Fruit fly (Drosophila melanogaster): ENCODE data around the gene CG7888.

CG7888 gene

DNA sequence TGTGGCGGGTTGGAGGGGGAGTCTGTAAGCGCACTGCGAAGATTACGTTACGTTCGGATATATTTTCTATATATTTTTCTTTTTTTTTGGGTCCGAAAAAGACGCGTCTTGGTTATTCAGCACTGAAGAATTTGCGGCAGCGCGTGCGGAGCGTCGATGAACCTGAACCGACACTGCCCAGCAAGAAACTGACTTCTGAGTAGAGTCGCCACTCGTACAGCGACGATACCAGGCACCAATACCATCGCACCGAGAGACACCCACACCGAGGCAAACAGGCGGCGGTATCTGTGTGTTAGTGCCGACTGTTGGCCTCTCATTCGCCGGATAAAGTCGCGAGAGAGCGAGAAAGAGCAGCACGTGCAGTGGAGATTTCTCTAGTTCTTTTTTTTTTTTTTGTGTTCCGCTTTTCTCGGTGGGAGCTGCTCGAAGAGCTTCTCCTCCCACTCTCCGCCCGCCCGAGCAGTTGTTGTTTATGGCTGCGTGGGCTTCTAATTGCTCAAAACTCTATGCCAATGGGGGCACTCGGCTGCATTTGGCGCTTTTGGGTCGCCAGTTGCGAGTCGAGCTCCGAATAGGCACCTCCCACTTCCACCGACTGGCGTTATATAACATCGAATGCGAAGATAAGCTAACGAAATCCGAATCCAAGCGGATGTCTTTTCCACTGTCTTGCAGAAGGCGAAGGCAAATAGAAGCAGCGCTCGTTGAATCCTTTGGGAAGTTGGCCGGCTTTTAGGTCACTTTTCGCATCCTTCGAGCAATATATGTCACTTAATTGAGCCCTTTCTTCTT lies 44.6 kb upstream of the CG7888 start, which contains the start of gene klu (continued):
- TF ChIP-seq sob (GFP tag; IDR thresholded peaks at IDR 0.05): no peak
- TF ChIP-seq salm (tag; optimal IDR thresholded peaks at IDR 0.05): no peak
- 0 out of 2 replicates have a peak, but pooled peaks have one; percentile 26 for TF ChIP-seq CG17328 (GFP tag; IDR thresholded peaks at IDR 0.05)
- TF ChIP-seq CG10431 (GFP tag; optimal IDR thresholded peaks at IDR 0.05): no peak
- TF ChIP-seq bigmax (GFP tag; optimal IDR thresholded peaks at IDR 0.05): no peak
- no peak for TF ChIP-seq Fer1 (GFP tag; optimal IDR thresholded peaks at IDR 0.05)
- peak; percentile 86 for TF ChIP-seq Adf1 (GFP tag; IDR thresholded peaks at IDR 0.05)
- TF ChIP-seq CG2199 (GFP tag; IDR thresholded peaks at IDR 0.05): 0 out of 3 replicates have a peak, but pooled peaks have one; percentile 36
- peak; percentile 35 for TF ChIP-seq CG13894 (tag; optimal IDR thresholded peaks at IDR 0.05)
- TF ChIP-seq CG32772 (GFP tag; IDR thresholded peaks at IDR 0.05): peak; percentile 88
- no peak for TF ChIP-seq tin (GFP tag; optimal IDR thresholded peaks at IDR 0.05)
- no peak for TF ChIP-seq zfh2 (GFP tag; optimal IDR thresholded peaks at IDR 0.05)
- 0 out of 3 replicates have a peak, but pooled peaks have one; percentile 9 for TF ChIP-seq CG34224 (GFP tag; IDR thresholded peaks at IDR 0.05; ENCODE audit: partially characterized antibody)
- TF ChIP-seq CG6765 (GFP tag; optimal IDR thresholded peaks at IDR 0.05): no peak
- TF ChIP-seq CG17186 (GFP tag; optimal IDR thresholded peaks at IDR 0.05): no peak
- peak; percentile 1 for TF ChIP-seq lilli (GFP tag; optimal IDR thresholded peaks at IDR 0.05)
- peak in 1 of 2 experiments; percentile 94 for TF ChIP-seq Pdp1 (GFP tag; optimal IDR thresholded peaks at IDR 0.05)
- no peak for TF ChIP-seq CG14965 (GFP tag; optimal IDR thresholded peaks at IDR 0.05; ENCODE audit: borderline replicate concordance)
- peak; percentile 66 for TF ChIP-seq nom (GFP tag; optimal IDR thresholded peaks at IDR 0.05)
- TF ChIP-seq yki (optimal IDR thresholded peaks at IDR 0.05): peak; percentile 12
- peak; percentile 56; the same call in 1 of the 2 replicates for TF ChIP-seq sna (GFP tag; IDR thresholded peaks at IDR 0.05; ENCODE audit: partially characterized antibody)
- TF ChIP-seq eve (GFP tag; optimal IDR thresholded peaks at IDR 0.05): no peak
- TF ChIP-seq Hr39 (optimal IDR thresholded peaks at IDR 0.05): no peak
- TF ChIP-seq CG2202 (tag; optimal IDR thresholded peaks at IDR 0.05): no peak
- peak; percentile 58 for TF ChIP-seq sd (tag; optimal IDR thresholded peaks at IDR 0.05)
- TF ChIP-seq Dip3 (GFP tag; optimal IDR thresholded peaks at IDR 0.05): no peak
- TF ChIP-seq CG31388 (GFP tag; optimal IDR thresholded peaks at IDR 0.05): no peak
- no peak for TF ChIP-seq NC2β (GFP tag; optimal IDR thresholded peaks at IDR 0.05)
- no peak for TF ChIP-seq trh (GFP tag; optimal IDR thresholded peaks at IDR 0.05)
- no peak for TF ChIP-seq emc (GFP tag; optimal IDR thresholded peaks at IDR 0.05)
- no peak for TF ChIP-seq HLH54F (GFP tag; optimal IDR thresholded peaks at IDR 0.05)
- TF ChIP-seq sens-2 (GFP tag; IDR thresholded peaks at IDR 0.05): no peak
- TF ChIP-seq HLH3B (GFP tag; IDR thresholded peaks at IDR 0.05): no peak
- no peak for TF ChIP-seq CG17612 (GFP tag; IDR thresholded peaks at IDR 0.05)
- TF ChIP-seq Trl (optimal IDR thresholded peaks at IDR 0.05): peak; percentile 80 to 83
- no peak for TF ChIP-seq Trl (GFP tag; optimal IDR thresholded peaks at IDR 0.05)
- TF ChIP-seq Hmr (GFP tag; optimal IDR thresholded peaks at IDR 0.05): no peak
- TF ChIP-seq bbx (GFP tag; IDR thresholded peaks at IDR 0.05; ENCODE audit: partially characterized antibody): peak; percentile 12; the same call in 1 of the 2 replicates
- no peak for TF ChIP-seq dmrt11E (tag; optimal IDR thresholded peaks at IDR 0.05)
- no peak for TF ChIP-seq Chrac-16 (GFP tag; optimal IDR thresholded peaks at IDR 0.05)

DNA sequence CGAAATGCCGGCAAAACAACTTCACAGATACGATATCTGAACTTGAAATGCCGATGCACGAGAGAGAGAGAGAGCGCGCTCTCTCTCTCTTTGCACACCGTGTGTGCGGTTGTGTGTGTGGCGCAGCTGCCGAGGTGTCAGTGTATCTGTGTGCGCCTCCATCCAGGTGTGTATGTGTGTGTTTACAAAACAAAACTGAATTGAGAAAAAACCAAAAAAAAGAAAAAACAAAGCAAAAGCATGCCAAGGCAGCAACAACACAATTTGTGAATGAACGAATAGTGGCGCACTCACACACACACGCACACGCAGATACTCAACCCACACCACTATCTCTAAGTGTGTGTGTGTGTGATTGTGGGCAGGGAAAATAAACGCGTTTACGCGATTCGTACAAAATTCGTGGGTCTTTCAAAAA lies 43.4 kb upstream of the CG7888 start:
- peak; percentile 76 for TF ChIP-seq lbe (GFP tag; optimal IDR thresholded peaks at IDR 0.05)
- no peak; the same call in 2 of the 3 replicates for TF ChIP-seq knrl (GFP tag; IDR thresholded peaks at IDR 0.05; ENCODE audit: partially characterized antibody)
- TF ChIP-seq Ptx1 (GFP tag; IDR thresholded peaks at IDR 0.05): no peak
- TF ChIP-seq Drgx (GFP tag; IDR thresholded peaks at IDR 0.05): peak; percentile 95
- no peak for TF ChIP-seq CrebB (tag; optimal IDR thresholded peaks at IDR 0.05)
- TF ChIP-seq her (GFP tag; optimal IDR thresholded peaks at IDR 0.05): peak; percentile 6
- no peak for TF ChIP-seq CG4854 (GFP tag; optimal IDR thresholded peaks at IDR 0.05)
- no peak for TF ChIP-seq prd (optimal IDR thresholded peaks at IDR 0.05)
- no peak; the same call in 2 of the 3 replicates for TF ChIP-seq prd (GFP tag; IDR thresholded peaks at IDR 0.05)
- TF ChIP-seq sob (GFP tag; IDR thresholded peaks at IDR 0.05): peak; percentile 55
- TF ChIP-seq Awh (GFP tag; IDR thresholded peaks at IDR 0.05): no peak
- peak; percentile 97 to 99 for TF ChIP-seq Trl (optimal IDR thresholded peaks at IDR 0.05)
- TF ChIP-seq Trl (GFP tag; optimal IDR thresholded peaks at IDR 0.05): peak; percentile 39
- TF ChIP-seq grau (tag; optimal IDR thresholded peaks at IDR 0.05): no peak
- peak; percentile 55; the same call in 1 of the 2 replicates for TF ChIP-seq vvl (GFP tag; IDR thresholded peaks at IDR 0.05)

All from whole organism, embryonic.